Worm (Caenorhabditis elegans) whole organism, L4 larva: ENCODE data around the gene mlt-9.

Experiments used
- F37D6.2 ChIP-seq: sonication (generic microtip); optimal IDR thresholded peaks from 2 replicates; lab custom pipeline; 2016; ENCODE audit warnings: mild to moderate bottlenecking, missing genetic modification characterization, missing compliant biosample characterization
- T20F7.1 ChIP-seq: fragments of 200-800 bp; sonication (Bioruptor generic); optimal IDR thresholded peaks from 2 replicates; lab custom pipeline; 2018; ENCODE audit warnings: mild to moderate bottlenecking, missing genetic modification characterization, missing compliant biosample characterization
- Y48G9A.11 ChIP-seq: fragments of 200-800 bp; sonication (Bioruptor generic); IDR thresholded peaks from 2 replicates; pipeline ENCODE4 v1.3.6; 2022; ENCODE audit warnings: missing genetic modification reagents, missing genetic modification characterization, missing compliant biosample characterization
- Y5F2A.4 ChIP-seq: fragments of 200-800 bp; sonication (Bioruptor generic); optimal IDR thresholded peaks from 2 replicates; lab custom pipeline; 2018; ENCODE audit warnings: mild to moderate bottlenecking, missing genetic modification characterization, missing compliant biosample characterization
- Y75B8A.6 ChIP-seq: fragments of 200-800 bp; sonication (Bioruptor generic); IDR thresholded peaks from 2 replicates; pipeline ENCODE4 v1.3.6; 2022; ENCODE audit warnings: missing genetic modification reagents, missing genetic modification characterization, missing compliant biosample characterization
- aha-1 ChIP-seq: fragments of 150-350 bp; peaks from one replicate; lab custom pipeline; 2014; ENCODE audit warnings: missing biosample characterization, missing genetic modification characterization
- arid-1 ChIP-seq: fragments of 200-800 bp; sonication (Bioruptor generic); conservative IDR thresholded peaks from 2 replicates; pipeline ENCODE4 v1.3.6; 2022; ENCODE audit warnings: missing genetic modification reagents, missing genetic modification characterization, missing compliant biosample characterization
- ceh-20 ChIP-seq: fragments of 200-800 bp; sonication (Bioruptor generic); IDR thresholded peaks from 2 replicates; pipeline ENCODE4 v1.3.6; 2022; ENCODE audit warnings: missing genetic modification reagents, missing genetic modification characterization, missing compliant biosample characterization
- ceh-62 ChIP-seq: sonication (generic microtip); optimal IDR thresholded peaks from 2 replicates; lab custom pipeline; 2017; ENCODE audit warnings: missing biosample characterization, missing genetic modification characterization
- ces-1 ChIP-seq: fragments of 150-350 bp; sonication (generic microtip); optimal IDR thresholded peaks from 4 replicates; lab custom pipeline; 2014; ENCODE audit warnings: missing biosample characterization, missing genetic modification reagents, missing genetic modification characterization
- cey-2 ChIP-seq: sonication (generic microtip); optimal IDR thresholded peaks from 3 replicates; lab custom pipeline; 2017; ENCODE audit warnings: missing genetic modification characterization, mild to moderate bottlenecking, missing compliant biosample characterization, antibody characterized with exemption, borderline replicate concordance; ENCODE audit not compliant: insufficient read depth
- daf-12 ChIP-seq: fragments of 150-350 bp; optimal IDR thresholded peaks from 2 replicates; lab custom pipeline; 2014; ENCODE audit warnings: missing biosample characterization, missing genetic modification reagents, missing genetic modification characterization
- daf-8 ChIP-seq: fragments of 200-800 bp; sonication (Bioruptor generic); IDR thresholded peaks from 2 replicates; pipeline ENCODE4 v1.3.6; 2022; ENCODE audit warnings: missing genetic modification characterization, missing compliant biosample characterization
- dmd-6 ChIP-seq: fragments of 200-800 bp; sonication (Bioruptor generic); IDR thresholded peaks from 2 replicates; pipeline ENCODE4 v1.3.6; 2022; ENCODE audit warnings: missing genetic modification reagents, missing genetic modification characterization, missing compliant biosample characterization
- dpl-1 ChIP-seq: fragments of 150-350 bp; optimal IDR thresholded peaks from 2 replicates; lab custom pipeline; 2014; ENCODE audit warnings: missing biosample characterization, missing genetic modification reagents, missing genetic modification characterization
- duxl-1 ChIP-seq: sonication (generic microtip); optimal IDR thresholded peaks from 2 replicates; lab custom pipeline; 2016; ENCODE audit warnings: mild to moderate bottlenecking, missing genetic modification characterization, moderate library complexity, missing compliant biosample characterization; ENCODE audit not compliant: poor library complexity
- gei-8 ChIP-seq: fragments of 200-800 bp; sonication (Bioruptor generic); optimal IDR thresholded peaks from 2 replicates; lab custom pipeline; 2018; ENCODE audit warnings: mild to moderate bottlenecking, missing genetic modification characterization, missing compliant biosample characterization
- hif-1 ChIP-seq, 2 experiments: sonication (generic microtip); optimal IDR thresholded peaks; 2 replicates each; lab custom pipeline; 2016 to 2017; ENCODE audit warnings: missing compliant biosample characterization in 2 of 2, missing genetic modification characterization in 2 of 2, missing genetic modification reagents in 2 of 2, missing genotype in 2 of 2, mild to moderate bottlenecking in 1 of 2
- hlh-11 ChIP-seq: fragments of 200-800 bp; sonication (Bioruptor generic); optimal IDR thresholded peaks from 2 replicates; lab custom pipeline; 2018; ENCODE audit warnings: mild to moderate bottlenecking, missing genetic modification characterization, missing compliant biosample characterization
- hlh-30 ChIP-seq: sonication (generic microtip); optimal IDR thresholded peaks from 2 replicates; lab custom pipeline; 2017; ENCODE audit warnings: antibody characterized with exemption, mild to moderate bottlenecking, missing genetic modification characterization, missing compliant biosample characterization; ENCODE audit not compliant: insufficient read depth
- jun-1 ChIP-seq: fragments of 150-350 bp; optimal IDR thresholded peaks from 2 replicates; lab custom pipeline; 2014; ENCODE audit warnings: missing biosample characterization, missing genetic modification reagents, missing genetic modification characterization
- lim-7 ChIP-seq: fragments of 200-800 bp; sonication (Bioruptor generic); IDR thresholded peaks from 2 replicates; pipeline ENCODE4 v1.3.6; 2022; ENCODE audit warnings: missing genetic modification characterization, missing compliant biosample characterization
- lin-15B ChIP-seq: fragments of 150-350 bp; sonication (generic microtip); optimal IDR thresholded peaks from 3 replicates; lab custom pipeline; 2014; ENCODE audit warnings: missing biosample characterization, missing genetic modification characterization
- lin-29 ChIP-seq: fragments of 200-800 bp; sonication (Bioruptor generic); IDR thresholded peaks from 2 replicates; pipeline ENCODE4 v1.3.6; 2022; ENCODE audit warnings: missing genetic modification reagents, missing genetic modification characterization, missing compliant biosample characterization
- lin-39 ChIP-seq: fragments of 150-350 bp; optimal IDR thresholded peaks from 2 replicates; lab custom pipeline; 2014; ENCODE audit warnings: missing biosample characterization, missing genetic modification reagents, missing genetic modification characterization
- lir-3 ChIP-seq: sonication (generic microtip); optimal IDR thresholded peaks from 2 replicates; lab custom pipeline; 2016; ENCODE audit warnings: mild to moderate bottlenecking, missing genetic modification characterization, missing compliant biosample characterization
- lsy-2 ChIP-seq, 2 experiments: fragments of 150-350 bp in 1 of 2; sonication (generic microtip) in 1 of 2; optimal IDR thresholded peaks; 2 replicates each; lab custom pipeline; 2014 to 2017; ENCODE audit warnings: missing biosample characterization in 2 of 2, missing genetic modification characterization in 2 of 2
- mdl-1 ChIP-seq, 2 experiments: fragments of 150-350 bp in 1 of 2; sonication (generic microtip) in 1 of 2; optimal IDR thresholded peaks; 2 replicates each; lab custom pipeline; 2014 to 2017; ENCODE audit warnings: missing biosample characterization in 2 of 2, missing genetic modification characterization in 2 of 2
- mdt-29 ChIP-seq: fragments of 200-800 bp; sonication (Bioruptor generic); IDR thresholded peaks from 2 replicates; pipeline ENCODE4 v1.3.6; 2022; ENCODE audit warnings: missing genetic modification reagents, missing genetic modification characterization, missing compliant biosample characterization
- mxl-3 ChIP-seq: fragments of 200-800 bp; sonication (Bioruptor generic); optimal IDR thresholded peaks from 2 replicates; lab custom pipeline; 2018; ENCODE audit warnings: mild to moderate bottlenecking, missing genetic modification characterization, missing compliant biosample characterization
- nhr-10 ChIP-seq: fragments of 150-350 bp; optimal IDR thresholded peaks from 2 replicates; lab custom pipeline; 2014; ENCODE audit warnings: missing biosample characterization, missing genetic modification characterization
- nhr-102 ChIP-seq: sonication (generic microtip); optimal IDR thresholded peaks from 2 replicates; lab custom pipeline; 2016; ENCODE audit warnings: mild to moderate bottlenecking, missing genetic modification characterization, moderate library complexity, missing compliant biosample characterization
- nhr-11 ChIP-seq: fragments of 150-350 bp; optimal IDR thresholded peaks from 2 replicates; lab custom pipeline; 2014; ENCODE audit warnings: missing biosample characterization, missing genetic modification characterization
- nhr-237 ChIP-seq: sonication (generic microtip); optimal IDR thresholded peaks from 2 replicates; lab custom pipeline; 2017; ENCODE audit warnings: missing biosample characterization, missing genetic modification characterization
- nhr-25 ChIP-seq: sonication (generic microtip); optimal IDR thresholded peaks from 2 replicates; lab custom pipeline; 2017; ENCODE audit warnings: missing genetic modification characterization, mild to moderate bottlenecking, missing compliant biosample characterization, antibody characterized with exemption, moderate library complexity, borderline replicate concordance; ENCODE audit not compliant: insufficient read depth
- nhr-28 ChIP-seq: fragments of 150-350 bp; optimal IDR thresholded peaks from 2 replicates; lab custom pipeline; 2014; ENCODE audit warnings: missing biosample characterization, missing genetic modification characterization
- nhr-48 ChIP-seq: sonication (generic microtip); optimal IDR thresholded peaks from 2 replicates; lab custom pipeline; 2016; ENCODE audit warnings: mild to moderate bottlenecking, missing genetic modification characterization, missing compliant biosample characterization
- nhr-6 ChIP-seq: fragments of 150-350 bp; optimal IDR thresholded peaks from 2 replicates; lab custom pipeline; 2014; ENCODE audit warnings: missing biosample characterization, missing genetic modification characterization
- nhr-76 ChIP-seq: fragments of 150-350 bp; optimal IDR thresholded peaks from 2 replicates; lab custom pipeline; 2014; ENCODE audit warnings: missing biosample characterization, missing genetic modification characterization
- pha-4 ChIP-seq, 2 experiments: fragments of 150-350 bp in 1 of 2; fragments of 200-800 bp in 1 of 2; sonication (Bioruptor generic) in 1 of 2; IDR thresholded peaks in 1 of 2; optimal IDR thresholded peaks in 1 of 2; 2 replicates each; pipeline versions ENCODE4 v1.3.6 to Lab custom; 2014 to 2022; ENCODE audit warnings: missing genetic modification characterization in 2 of 2, missing genetic modification reagents in 2 of 2, missing biosample characterization in 1 of 2, missing compliant biosample characterization in 1 of 2
- saeg-2 ChIP-seq: fragments of 200-800 bp; sonication (Bioruptor generic); IDR thresholded peaks from 2 replicates; pipeline ENCODE4 v1.3.6; 2022; ENCODE audit warnings: missing genetic modification reagents, missing genetic modification characterization, missing compliant biosample characterization
- sdz-12 ChIP-seq: fragments of 200-800 bp; sonication (Bioruptor generic); optimal IDR thresholded peaks from 2 replicates; lab custom pipeline; 2018; ENCODE audit warnings: mild to moderate bottlenecking, missing genetic modification characterization, missing compliant biosample characterization
- set-16 ChIP-seq: fragments of 200-800 bp; sonication (Bioruptor generic); IDR thresholded peaks from 2 replicates; pipeline ENCODE4 v1.3.6; 2022; ENCODE audit warnings: missing genetic modification reagents, missing genetic modification characterization, missing compliant biosample characterization
- snpc-4 ChIP-seq: fragments of 150-350 bp; optimal IDR thresholded peaks from 2 replicates; lab custom pipeline; 2014; ENCODE audit warnings: missing biosample characterization, missing genetic modification characterization
- tag-97 ChIP-seq: fragments of 200-800 bp; sonication (Bioruptor generic); IDR thresholded peaks from 2 replicates; pipeline ENCODE4 v1.3.6; 2022; ENCODE audit warnings: missing genetic modification characterization, missing compliant biosample characterization
- unc-62 ChIP-seq, 3 experiments: fragments of 150-350 bp in 1 of 3; sonication (generic microtip); optimal IDR thresholded peaks in 2 of 3; peaks in 1 of 3; 1 replicate in 1 of 3; 2 replicates in 2 of 3; lab custom pipeline; 2014 to 2017; ENCODE audit warnings: missing biosample characterization in 3 of 3, missing genetic modification characterization in 3 of 3, missing genetic modification reagents in 3 of 3, missing genotype in 1 of 3
- vab-7 ChIP-seq: fragments of 200-800 bp; sonication (Bioruptor generic); IDR thresholded peaks from 2 replicates; pipeline ENCODE4 v1.3.6; 2022; ENCODE audit warnings: missing genetic modification reagents, missing genetic modification characterization, missing compliant biosample characterization
- zip-2 ChIP-seq: fragments of 150-350 bp; optimal IDR thresholded peaks from 2 replicates; lab custom pipeline; 2014; ENCODE audit warnings: missing biosample characterization, missing genetic modification characterization

Gene mlt-9

ce11 chrX:15081486-15081885 is 26.1 kb downstream of the mlt-9 start (continued):
- no peak for TF ChIP-seq Y48G9A.11
- no peak for TF ChIP-seq Y5F2A.4 (GFP tag; lab: Kevin White, UChicago)
- TF ChIP-seq hlh-11 (tag; lab: Kevin White, UChicago), result peak; percentile 31

ce11 chrX:15079406-15079805 is 28.2 kb downstream of the mlt-9 start:
- TF ChIP-seq T20F7.1 (GFP tag; lab: Kevin White, UChicago) (no peak), daf-12 (no peak), dpl-1 (no peak), mdt-29 (GFP tag; lab: Robert Waterston, UW) (no peak), saeg-2 (GFP tag; lab: Robert Waterston, UW) (no peak), dmd-6 (GFP tag; lab: Robert Waterston, UW) (peak; percentile 28), vab-7 (GFP tag; lab: Robert Waterston, UW) (no peak), ceh-20 (GFP tag; lab: Robert Waterston, UW) (no peak), lin-39 (tag; lab: Kevin White, UChicago) (no peak), lin-15B (no peak), mdl-1 (tag; optimal IDR thresholded peaks at IDR 0.05; lab: Kevin White, UChicago) (peak; percentile 47 to 56), nhr-25 (tag; lab: Kevin White, UChicago) (no peak), lsy-2 (tag; optimal IDR thresholded peaks at IDR 0.05; lab: Kevin White, UChicago) (peak in 1 of 2 experiments; percentile 22), nhr-102 (tag; lab: Kevin White, UChicago) (no peak), ces-1 (GFP tag; lab: Kevin White, UChicago) (no peak), pha-4 (GFP tag; IDR thresholded peaks at IDR 0.05; lab: Robert Waterston, UW) (no peak), pha-4 (tag; optimal IDR thresholded peaks at IDR 0.05; lab: Kevin White, UChicago) (no peak), nhr-237 (tag; lab: Kevin White, UChicago) (no peak), duxl-1 (no peak), arid-1 (GFP tag; lab: Robert Waterston, UW) (no peak), set-16 (GFP tag; lab: Robert Waterston, UW) (no peak), Y75B8A.6 (GFP tag; lab: Robert Waterston, UW) (no peak), lim-7 (no peak), mxl-3 (GFP tag; lab: Kevin White, UChicago) (peak; percentile 57), nhr-11 (tag; lab: Kevin White, UChicago) (no peak), aha-1 (peak; percentile 97), cey-2 (tag; lab: Kevin White, UChicago) (no peak), jun-1 (no peak), hlh-30 (tag; lab: Kevin White, UChicago) (peak; percentile 55), sdz-12 (GFP tag; lab: Kevin White, UChicago) (no peak), F37D6.2 (tag; lab: Kevin White, UChicago) (no peak), nhr-76 (tag; lab: Kevin White, UChicago) (no peak), unc-62 (GFP tag; optimal IDR thresholded peaks at IDR 0.05 in 1 of 2; lab: Kevin White, UChicago) (peak in 1 of 2 experiments; percentile 59), unc-62 (tag; optimal IDR thresholded peaks at IDR 0.05; lab: Kevin White, UChicago) (no peak), lir-3 (tag; lab: Kevin White, UChicago) (no peak), ceh-62 (no peak), nhr-48 (tag; lab: Kevin White, UChicago) (peak; percentile 90), daf-8 (GFP tag; lab: Robert Waterston, UW) (no peak), nhr-10 (no peak), lin-29 (no peak), gei-8 (GFP tag; lab: Kevin White, UChicago) (peak; percentile 10), hif-1 (tag; optimal IDR thresholded peaks at IDR 0.05; lab: Kevin White, UChicago) (peak; percentile 18 to 73), nhr-28 (tag; lab: Kevin White, UChicago) (peak; percentile 43), snpc-4 (tag; lab: Kevin White, UChicago) (no peak), nhr-6 (tag; lab: Kevin White, UChicago) (no peak), tag-97 (no peak), hlh-11 (tag; lab: Kevin White, UChicago) (peak; percentile 75), zip-2 (tag; lab: Kevin White, UChicago) (no peak)
